Worm (Caenorhabditis elegans): ENCODE measurements around the gene str-138.

- TF ChIP-seq pha-4 (tag; optimal IDR thresholded peaks at IDR 0.05), result no peak
- no peak for TF ChIP-seq nhr-28 (tag; optimal IDR thresholded peaks at IDR 0.05)
- TF ChIP-seq snpc-4 (tag; optimal IDR thresholded peaks at IDR 0.05), result no peak
- no peak for TF ChIP-seq nhr-12 (tag; optimal IDR thresholded peaks at IDR 0.05)
Observed at ce11 chrV:8043664-8044063, 14.8 kb upstream of the str-138 start.

Data from whole organism, mixed stage, embryonic.